Worm (Caenorhabditis elegans) whole organism, L3 larva: ENCODE results near the gene srh-46.

Experiments used
- R02D3.7 ChIP-seq: fragments of 150-350 bp; optimal IDR thresholded peaks from 2 replicates; lab custom pipeline; 2014; ENCODE audit warnings: missing biosample characterization, missing genetic modification characterization
- ZK546.5 ChIP-seq: sonication (generic microtip); optimal IDR thresholded peaks from 2 replicates; lab custom pipeline; 2017; ENCODE audit warnings: missing biosample characterization, missing genetic modification characterization
- aly-2 ChIP-seq: fragments of 150-350 bp; optimal IDR thresholded peaks from 2 replicates; lab custom pipeline; 2014; ENCODE audit warnings: missing biosample characterization, missing genetic modification characterization
- ceh-16 ChIP-seq: sonication (generic microtip); optimal IDR thresholded peaks from 2 replicates; lab custom pipeline; 2017; ENCODE audit warnings: missing biosample characterization, missing genetic modification characterization
- ceh-28 ChIP-seq: fragments of 150-350 bp; optimal IDR thresholded peaks from 2 replicates; lab custom pipeline; 2014; ENCODE audit warnings: missing biosample characterization, missing genetic modification reagents, missing genetic modification characterization
- ceh-82 ChIP-seq: fragments of 150-350 bp; optimal IDR thresholded peaks from 2 replicates; lab custom pipeline; 2014; ENCODE audit warnings: missing biosample characterization, missing genetic modification characterization
- ceh-9 ChIP-seq: sonication (generic microtip); optimal IDR thresholded peaks from 2 replicates; lab custom pipeline; 2018; ENCODE audit warnings: missing biosample characterization, missing genetic modification characterization
- daf-12 ChIP-seq: fragments of 150-350 bp; optimal IDR thresholded peaks from 2 replicates; lab custom pipeline; 2014; ENCODE audit warnings: missing biosample characterization, missing genetic modification reagents, missing genetic modification characterization
- egl-27 ChIP-seq: sonication (generic microtip); optimal IDR thresholded peaks from 4 replicates; lab custom pipeline; 2017; ENCODE audit warnings: missing biosample characterization, missing genetic modification reagents, missing genetic modification characterization
- egl-5 ChIP-seq: fragments of 150-350 bp; optimal IDR thresholded peaks from 2 replicates; lab custom pipeline; 2017; ENCODE audit warnings: missing biosample characterization, missing genetic modification reagents, missing genetic modification characterization, inconsistent platforms
- elt-1 ChIP-seq: fragments of 150-350 bp; optimal IDR thresholded peaks from 2 replicates; lab custom pipeline; 2014; ENCODE audit warnings: missing biosample characterization, missing genetic modification characterization
- elt-2 ChIP-seq: sonication (generic microtip); optimal IDR thresholded peaks from 2 replicates; lab custom pipeline; 2016; ENCODE audit warnings: missing genetic modification reagents, mild to moderate bottlenecking, missing genetic modification characterization, missing compliant biosample characterization
- elt-3 ChIP-seq, 3 experiments: fragments of 150-350 bp in 1 of 3; sonication (generic microtip) in 2 of 3; optimal IDR thresholded peaks; 2 replicates in 2 of 3; 4 replicates in 1 of 3; lab custom pipeline; 2014 to 2017; ENCODE audit warnings: missing biosample characterization in 3 of 3, missing genetic modification characterization in 3 of 3
- eor-1 ChIP-seq, 2 experiments: fragments of 150-350 bp; optimal IDR thresholded peaks; 2 replicates each; lab custom pipeline; 2014 to 2018; ENCODE audit warnings: missing biosample characterization in 2 of 2, missing genetic modification characterization in 2 of 2
- fkh-10 ChIP-seq: sonication (generic microtip); optimal IDR thresholded peaks from 2 replicates; lab custom pipeline; 2017; ENCODE audit warnings: missing biosample characterization, missing genetic modification reagents, missing genetic modification characterization
- fos-1 ChIP-seq: fragments of 150-350 bp; optimal IDR thresholded peaks from 2 replicates; lab custom pipeline; 2014; ENCODE audit warnings: missing biosample characterization, missing genetic modification characterization
- hmg-11 ChIP-seq: sonication (generic microtip); optimal IDR thresholded peaks from 2 replicates; lab custom pipeline; 2016; ENCODE audit warnings: missing genetic modification characterization, missing compliant biosample characterization
- jun-1 ChIP-seq: fragments of 150-350 bp; optimal IDR thresholded peaks from 2 replicates; lab custom pipeline; 2014; ENCODE audit warnings: missing biosample characterization, missing genetic modification reagents, missing genetic modification characterization
- lin-15B ChIP-seq: fragments of 150-350 bp; optimal IDR thresholded peaks from 2 replicates; lab custom pipeline; 2014; ENCODE audit warnings: missing biosample characterization, missing genetic modification characterization
- lsy-12 ChIP-seq: sonication (generic microtip); optimal IDR thresholded peaks from 2 replicates; lab custom pipeline; 2016; ENCODE audit warnings: mild to moderate bottlenecking, missing genetic modification characterization, missing compliant biosample characterization
- mdl-1 ChIP-seq: fragments of 150-350 bp; optimal IDR thresholded peaks from 2 replicates; lab custom pipeline; 2014; ENCODE audit warnings: missing biosample characterization, missing genetic modification characterization
- mml-1 ChIP-seq: fragments of 150-350 bp; sonication (generic microtip); optimal IDR thresholded peaks from 3 replicates; lab custom pipeline; 2014; ENCODE audit warnings: missing biosample characterization, missing genetic modification characterization
- nfya-1 ChIP-seq: sonication (generic microtip); optimal IDR thresholded peaks from 2 replicates; lab custom pipeline; 2017; ENCODE audit warnings: missing genetic modification characterization, mild to moderate bottlenecking, missing compliant biosample characterization, antibody characterized with exemption, moderate library complexity; ENCODE audit not compliant: insufficient read depth
- nhr-11 ChIP-seq: fragments of 150-350 bp; optimal IDR thresholded peaks from 2 replicates; lab custom pipeline; 2014; ENCODE audit warnings: missing biosample characterization, missing genetic modification characterization
- nhr-12 ChIP-seq: fragments of 150-350 bp; optimal IDR thresholded peaks from 2 replicates; lab custom pipeline; 2014; ENCODE audit warnings: missing biosample characterization, missing genetic modification characterization
- nhr-23 ChIP-seq: fragments of 150-350 bp; optimal IDR thresholded peaks from 2 replicates; lab custom pipeline; 2014; ENCODE audit warnings: missing biosample characterization, missing genetic modification reagents, missing genetic modification characterization
- nhr-237 ChIP-seq: fragments of 150-350 bp; optimal IDR thresholded peaks from 2 replicates; lab custom pipeline; 2014; ENCODE audit warnings: missing biosample characterization, missing genetic modification characterization
- nhr-25 ChIP-seq: sonication (generic microtip); optimal IDR thresholded peaks from 2 replicates; lab custom pipeline; 2017; ENCODE audit warnings: missing biosample characterization, missing genetic modification characterization
- nhr-28 ChIP-seq: fragments of 150-350 bp; optimal IDR thresholded peaks from 2 replicates; lab custom pipeline; 2014; ENCODE audit warnings: missing biosample characterization, missing genetic modification characterization
- nhr-43 ChIP-seq: sonication (generic microtip); optimal IDR thresholded peaks from 2 replicates; lab custom pipeline; 2016; ENCODE audit warnings: mild to moderate bottlenecking, missing genetic modification characterization, missing compliant biosample characterization; ENCODE audit not compliant: poor library complexity, severe bottlenecking
- nhr-67 ChIP-seq: fragments of 150-350 bp; optimal IDR thresholded peaks from 2 replicates; lab custom pipeline; 2014; ENCODE audit warnings: missing biosample characterization, missing genetic modification characterization
- nhr-76 ChIP-seq: fragments of 150-350 bp; sonication (generic microtip); optimal IDR thresholded peaks from 5 replicates; lab custom pipeline; 2014; ENCODE audit warnings: missing biosample characterization, missing genetic modification characterization
- pha-4 ChIP-seq: fragments of 150-350 bp; optimal IDR thresholded peaks from 2 replicates; lab custom pipeline; 2014; ENCODE audit warnings: missing biosample characterization, missing genetic modification reagents, missing genetic modification characterization
- pqm-1 ChIP-seq: fragments of 150-350 bp; optimal IDR thresholded peaks from 2 replicates; lab custom pipeline; 2017; ENCODE audit warnings: missing biosample characterization, missing genetic modification characterization, inconsistent platforms
- sea-2 ChIP-seq: fragments of 150-350 bp; sonication (generic microtip); optimal IDR thresholded peaks from 4 replicates; lab custom pipeline; 2014; ENCODE audit warnings: missing biosample characterization, missing genetic modification reagents, missing genetic modification characterization
- skn-1 ChIP-seq: fragments of 150-350 bp; optimal IDR thresholded peaks from 2 replicates; lab custom pipeline; 2014; ENCODE audit warnings: missing biosample characterization, missing genetic modification characterization
- unc-62 ChIP-seq: fragments of 150-350 bp; sonication (generic microtip); optimal IDR thresholded peaks from 4 replicates; lab custom pipeline; 2014; ENCODE audit warnings: missing biosample characterization, missing genetic modification reagents, missing genetic modification characterization
- zag-1 ChIP-seq: fragments of 150-350 bp; optimal IDR thresholded peaks from 2 replicates; lab custom pipeline; 2014; ENCODE audit warnings: missing biosample characterization, missing genetic modification characterization
- ztf-11 ChIP-seq: fragments of 150-350 bp; optimal IDR thresholded peaks from 2 replicates; lab custom pipeline; 2014; ENCODE audit warnings: missing biosample characterization, missing genetic modification characterization

The srh-46 gene

ce11 chrV:11302698-11303097 is at the start of gene srh-46:
Gene srh-46 (minus strand): TSS chrV:11302886.
- TF ChIP-seq mml-1 (no peak), elt-3 (tag; optimal IDR thresholded peaks at IDR 0.05; lab: Kevin White, UChicago) (no peak), ceh-28 (no peak), lin-15B (tag; lab: Kevin White, UChicago) (no peak), ZK546.5 (tag; lab: Kevin White, UChicago) (no peak), pqm-1 (tag; lab: Kevin White, UChicago) (no peak), nhr-12 (tag; lab: Kevin White, UChicago) (no peak), egl-27 (no peak), nhr-25 (tag; lab: Kevin White, UChicago) (no peak), fkh-10 (GFP tag; lab: Kevin White, UChicago) (no peak), eor-1 (tag; optimal IDR thresholded peaks at IDR 0.05; lab: Kevin White, UChicago) (no peak), aly-2 (no peak), egl-5 (tag; lab: Kevin White, UChicago) (no peak), nhr-28 (no peak), fos-1 (tag; lab: Kevin White, UChicago) (no peak), elt-1 (no peak), ceh-16 (tag; lab: Kevin White, UChicago) (no peak), elt-2 (tag; lab: Kevin White, UChicago) (no peak)

DNA sequence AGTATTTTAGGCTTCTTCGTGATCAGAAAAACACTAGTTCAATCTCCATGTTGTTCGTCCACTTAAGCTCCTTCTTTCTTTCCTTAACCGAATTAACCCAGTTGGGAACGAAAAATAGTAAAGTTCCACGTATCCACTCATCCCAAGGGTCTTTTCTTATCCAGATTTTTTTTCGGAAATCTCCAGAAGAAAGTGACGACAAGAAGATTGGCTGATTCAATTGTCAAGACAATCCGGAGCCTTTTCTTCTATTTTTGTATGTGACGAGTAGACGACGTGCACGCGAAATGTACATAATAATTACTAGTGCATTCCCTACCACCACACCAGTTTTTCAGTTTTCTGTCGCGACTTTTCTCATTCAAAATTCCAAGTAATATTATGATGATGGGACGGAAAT is 48.6 kb upstream of the srh-46 start:
- peak; percentile 35 for TF ChIP-seq fkh-10 (GFP tag; lab: Kevin White, UChicago)
- TF ChIP-seq hmg-11 (tag; lab: Kevin White, UChicago) = no peak
- no peak for TF ChIP-seq sea-2
- TF ChIP-seq mdl-1 = no peak
- TF ChIP-seq ceh-28 = no peak
- TF ChIP-seq nhr-237 (tag; lab: Kevin White, UChicago) = no peak
- no peak for TF ChIP-seq nhr-76 (tag; lab: Kevin White, UChicago)

ce11 chrV:11346912-11347311 is 44.2 kb upstream of the srh-46 start, which contains the start of gene grl-7:
Gene grl-7 (minus strand): TSS chrV:11347012.
- no peak for TF ChIP-seq nhr-23
- TF ChIP-seq ztf-11 = no peak
- no peak for TF ChIP-seq jun-1
- no peak for TF ChIP-seq eor-1 (tag; optimal IDR thresholded peaks at IDR 0.05; lab: Kevin White, UChicago)
- no peak for TF ChIP-seq hmg-11 (tag; lab: Kevin White, UChicago)
- no peak for TF ChIP-seq aly-2
- peak; percentile 30 for TF ChIP-seq nhr-43

ce11 chrV:11344816-11345336 is 42.2 kb upstream of the srh-46 start:
- no peak for TF ChIP-seq ztf-11
- no peak for TF ChIP-seq hmg-11 (tag; lab: Kevin White, UChicago)
- no peak for TF ChIP-seq nhr-43
- TF ChIP-seq elt-3 (tag; optimal IDR thresholded peaks at IDR 0.05; lab: Kevin White, UChicago) = no peak
- TF ChIP-seq zag-1 = no peak
- no peak for TF ChIP-seq mml-1
- TF ChIP-seq ceh-82 (tag; lab: Kevin White, UChicago) = no peak
- TF ChIP-seq daf-12 (tag; lab: Kevin White, UChicago) = no peak
- no peak for TF ChIP-seq ceh-28
- TF ChIP-seq nhr-12 (tag; lab: Kevin White, UChicago) = no peak
- TF ChIP-seq elt-2 (tag; lab: Kevin White, UChicago) = no peak
- TF ChIP-seq pha-4 (tag; lab: Kevin White, UChicago) = no peak
- no peak for TF ChIP-seq nfya-1 (tag; lab: Kevin White, UChicago)
- TF ChIP-seq fkh-10 (GFP tag; lab: Kevin White, UChicago) = no peak

- TF ChIP-seq sea-2 = no peak
- TF ChIP-seq nhr-28 = peak; percentile 15
- TF ChIP-seq pqm-1 (tag; lab: Kevin White, UChicago) = no peak
- no peak for TF ChIP-seq fkh-10 (GFP tag; lab: Kevin White, UChicago)
- no peak for TF ChIP-seq nhr-11 (tag; lab: Kevin White, UChicago)
- TF ChIP-seq nhr-25 (tag; lab: Kevin White, UChicago) = no peak
- TF ChIP-seq nhr-76 (tag; lab: Kevin White, UChicago) = no peak
- TF ChIP-seq ceh-9 (tag; lab: Kevin White, UChicago) = no peak
- no peak for TF ChIP-seq egl-5 (tag; lab: Kevin White, UChicago)
- no peak for TF ChIP-seq lin-15B (tag; lab: Kevin White, UChicago)
- TF ChIP-seq elt-1 = peak; percentile 60
- no peak for TF ChIP-seq nhr-67 (tag; lab: Kevin White, UChicago)
- TF ChIP-seq R02D3.7 = no peak
- TF ChIP-seq unc-62 (GFP tag; lab: Kevin White, UChicago) = no peak
- TF ChIP-seq egl-27 = no peak
- no peak for TF ChIP-seq skn-1 (tag; lab: Kevin White, UChicago)
- peak; percentile 48 for TF ChIP-seq nhr-43
- no peak for TF ChIP-seq lsy-12 (tag; lab: Kevin White, UChicago)
Measured at ce11 chrV:11344112-11344511, 41.4 kb upstream of the srh-46 start.
